Fruit fly (Drosophila melanogaster): ENCODE data around the gene bard.

Gene bard

dm6 chr3R:18103196-18103809 lies 22.5 kb downstream of the bard start (continued):
- TF ChIP-seq CG11695 (GFP tag; IDR thresholded peaks at IDR 0.05) = no peak
- no peak for TF ChIP-seq CG9876 (GFP tag; optimal IDR thresholded peaks at IDR 0.05)
- no peak for TF ChIP-seq Hmx (GFP tag; optimal IDR thresholded peaks at IDR 0.05)
- TF ChIP-seq shn (GFP tag; optimal IDR thresholded peaks at IDR 0.05) = no peak
- TF ChIP-seq Mad (GFP tag; optimal IDR thresholded peaks at IDR 0.05) = no peak
- TF ChIP-seq Usf (GFP tag; optimal IDR thresholded peaks at IDR 0.05) = no peak
- TF ChIP-seq Nf-YB (GFP tag; optimal IDR thresholded peaks at IDR 0.05) = peak; percentile 48
- no peak for TF ChIP-seq Hey (tag; optimal IDR thresholded peaks at IDR 0.05)
- TF ChIP-seq dysf (GFP tag; IDR thresholded peaks at IDR 0.05) = no peak
- peak; percentile 83 for TF ChIP-seq CG12769 (tag; optimal IDR thresholded peaks at IDR 0.05)
- peak; percentile 11 for TF ChIP-seq CG10543 (GFP tag; optimal IDR thresholded peaks at IDR 0.05)
- no peak for TF ChIP-seq CG16813 (GFP tag; IDR thresholded peaks at IDR 0.05; ENCODE audit: partially characterized antibody)
- no peak for TF ChIP-seq Ada2b (GFP tag; IDR thresholded peaks at IDR 0.05)

DNA sequence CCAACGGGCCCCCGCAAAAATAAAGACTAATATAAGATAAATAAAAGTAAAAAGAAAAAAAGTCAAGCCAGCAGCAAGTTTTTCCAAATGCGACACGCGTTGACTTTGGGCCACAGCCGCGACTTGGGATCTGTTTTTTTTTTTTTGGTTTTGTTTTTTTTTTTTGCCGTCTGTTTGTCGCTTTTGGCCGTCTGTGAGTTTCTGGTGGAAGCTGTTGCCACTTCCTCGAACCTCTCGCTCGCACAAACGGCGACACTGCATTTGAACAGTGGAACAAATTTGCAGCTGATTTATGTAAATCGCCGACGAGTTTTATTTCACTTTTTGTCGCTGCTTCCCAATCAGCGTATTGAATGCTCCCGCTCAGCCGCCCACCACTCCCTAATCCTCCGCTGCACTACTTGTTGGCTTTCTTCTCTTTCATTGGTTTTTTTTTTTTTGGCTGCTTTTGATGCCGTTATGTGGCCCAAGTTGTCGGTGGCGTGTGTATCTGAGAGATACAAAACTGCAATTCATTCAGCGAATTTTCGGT lies 23.5 kb downstream of the bard start:
- TF ChIP-seq CkIIα-i1 (GFP tag; IDR thresholded peaks at IDR 0.05) (no peak), sqz (GFP tag; optimal IDR thresholded peaks at IDR 0.05) (peak; percentile 26), jigr1 (GFP tag; IDR thresholded peaks at IDR 0.05) (no peak), oc (tag; optimal IDR thresholded peaks at IDR 0.05) (peak; percentile 66), row (GFP tag; IDR thresholded peaks at IDR 0.05) (peak; percentile 33; the same call in 1 of the 3 replicates), sr (GFP tag; IDR thresholded peaks at IDR 0.05) (peak; percentile 66), CG4328 (GFP tag; optimal IDR thresholded peaks at IDR 0.05) (no peak), CG12744 (GFP tag; optimal IDR thresholded peaks at IDR 0.05) (no peak), Drgx (GFP tag; IDR thresholded peaks at IDR 0.05) (peak; percentile 58), tgo (GFP tag; IDR thresholded peaks at IDR 0.05) (0 out of 3 replicates have a peak, but pooled peaks have one; percentile 16), GATAe (GFP tag; conservative IDR thresholded peaks at IDR 0.05) (no peak), CG4707 (GFP tag; optimal IDR thresholded peaks at IDR 0.05) (peak; percentile 61), Ets65A (GFP tag) (peak; percentile 38), CG32767 (GFP tag; IDR thresholded peaks at IDR 0.05) (no peak), al (GFP tag; IDR thresholded peaks at IDR 0.05) (no peak), Optix (GFP tag; IDR thresholded peaks at IDR 0.05) (no peak), CG7928 (GFP tag; optimal IDR thresholded peaks at IDR 0.05) (no peak), Xrp1 (GFP tag; IDR thresholded peaks at IDR 0.05) (0 out of 2 replicates have a peak, but pooled peaks have one; percentile 4), sc (optimal IDR thresholded peaks at IDR 0.05) (no peak), sc (GFP tag; optimal IDR thresholded peaks at IDR 0.05) (no peak)

DNA sequence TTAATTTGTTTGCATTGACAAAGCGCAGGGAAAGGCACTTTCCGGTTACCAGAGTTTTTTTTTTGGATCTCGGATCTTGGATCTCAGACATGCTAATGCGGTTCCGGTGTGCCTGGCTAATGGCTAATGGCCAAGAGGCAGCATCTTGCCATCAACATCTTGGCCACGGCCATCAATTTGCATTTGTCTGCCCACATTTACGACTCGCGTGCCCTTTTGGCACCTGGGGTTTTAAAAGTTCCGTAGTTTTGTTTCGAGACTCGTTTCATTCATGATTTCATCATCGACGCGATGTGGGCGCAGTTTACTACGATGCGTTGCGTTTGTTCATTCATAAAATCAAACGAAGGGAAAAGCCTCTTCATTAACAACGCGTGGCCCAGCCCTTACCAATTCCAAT lies 25.3 kb downstream of the bard start:
- peak in 1 of 2 experiments; percentile 31 for TF ChIP-seq Eip74EF (GFP tag; optimal IDR thresholded peaks at IDR 0.05)
- TF ChIP-seq CG32772 (GFP tag; IDR thresholded peaks at IDR 0.05) = 0 out of 2 replicates have a peak, but pooled peaks have one; percentile 9
- TF ChIP-seq CG31388 (GFP tag; optimal IDR thresholded peaks at IDR 0.05) = no peak
- no peak for TF ChIP-seq Camta (GFP tag; optimal IDR thresholded peaks at IDR 0.05)
- no peak for TF ChIP-seq CG8281 (tag; optimal IDR thresholded peaks at IDR 0.05)
- TF ChIP-seq CG15269 (tag; optimal IDR thresholded peaks at IDR 0.05) = no peak
- TF ChIP-seq vvl (GFP tag; IDR thresholded peaks at IDR 0.05) = 0 out of 2 replicates have a peak, but pooled peaks have one; percentile 33
- peak; percentile 64 for TF ChIP-seq abd-A (tag; optimal IDR thresholded peaks at IDR 0.05)
- peak; percentile 31 for TF ChIP-seq pros (GFP tag; optimal IDR thresholded peaks at IDR 0.05)
- TF ChIP-seq sna (GFP tag; IDR thresholded peaks at IDR 0.05; ENCODE audit: partially characterized antibody) = no peak
- no peak for TF ChIP-seq CG10565 (GFP tag; optimal IDR thresholded peaks at IDR 0.05)
- TF ChIP-seq sr (GFP tag; IDR thresholded peaks at IDR 0.05) = peak; percentile 87
- TF ChIP-seq Hr78 (GFP tag; optimal IDR thresholded peaks at IDR 0.05) = peak in 1 of 2 experiments; percentile 17
- TF ChIP-seq dpn (GFP tag; optimal IDR thresholded peaks at IDR 0.05) = no peak

All from whole organism, embryonic.